Fruit fly (Drosophila melanogaster) whole organism, embryonic: ENCODE measurements around the gene CG4313.

Experiments used
- CG32532 ChIP-seq: fragments of 200-800 bp; sonication (Bioruptor generic); IDR thresholded peaks from 2 replicates; pipeline ENCODE4 v1.3.6; 2022; ENCODE audit warnings: missing biosample characterization, missing genetic modification characterization
- dm ChIP-seq: fragments of 200-800 bp; sonication (Bioruptor generic); optimal IDR thresholded peaks from 3 replicates; lab custom pipeline; 2016; ENCODE audit warnings: missing biosample characterization, missing genetic modification characterization

DNA sequence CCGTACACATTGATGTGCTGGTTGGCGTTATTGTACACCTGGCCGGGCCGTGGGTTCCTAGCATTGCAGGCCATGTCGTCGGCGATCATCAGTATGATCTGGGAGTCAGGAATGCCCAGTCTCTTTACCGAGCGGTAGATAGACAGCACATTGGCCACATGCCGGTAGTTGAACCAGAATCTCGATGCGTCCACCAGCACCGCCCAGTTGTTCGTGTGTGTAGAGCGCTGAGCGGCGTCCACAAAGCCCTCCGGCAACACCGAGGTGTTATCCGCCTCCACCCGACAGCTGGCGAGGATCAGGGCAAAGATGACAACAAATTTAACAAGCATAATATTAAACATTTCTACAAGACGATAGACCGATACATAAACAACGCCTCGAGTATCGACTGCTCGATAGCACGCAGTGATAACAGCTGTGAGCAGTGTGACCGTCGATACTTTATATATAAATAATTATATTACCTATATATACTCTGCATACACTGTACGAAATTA, 32.7 kb upstream of the CG4313 start, which contains the start of gene PIG-K:
- TF ChIP-seq CG32532, result no peak
- no peak for TF ChIP-seq dm
